Worm (Caenorhabditis elegans): ENCODE results near the gene mics-1.

The mics-1 gene

DNA sequence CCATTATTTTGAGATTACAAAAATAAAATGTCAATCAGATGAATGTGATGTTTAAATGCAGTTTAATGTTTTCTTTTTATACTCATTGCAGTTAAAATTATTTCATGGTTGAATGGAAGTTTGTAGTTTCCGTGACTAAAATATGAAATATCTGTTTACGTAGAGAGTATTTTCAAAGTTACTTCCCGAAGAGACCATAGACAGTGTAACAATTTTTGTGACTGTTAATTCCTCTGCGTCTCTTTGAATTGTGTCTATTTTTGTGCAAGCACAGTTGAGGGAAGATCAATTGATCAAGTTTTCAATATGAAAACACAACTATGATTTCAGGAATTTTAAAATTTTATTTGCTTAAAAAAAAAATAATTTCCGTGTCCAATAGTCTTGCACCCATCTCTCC, 31.4 kb downstream of the mics-1 start, which contains the start of gene F25D1.5 (continued):
- TF ChIP-seq hlh-17 (GFP tag; optimal IDR thresholded peaks at IDR 0.05; ENCODE audit: borderline replicate concordance), result no peak
- TF ChIP-seq hpl-2 (GFP tag; optimal IDR thresholded peaks at IDR 0.05), result no peak
- no peak for TF ChIP-seq C34B4.2 (tag; optimal IDR thresholded peaks at IDR 0.05)
- TF ChIP-seq zag-1 (tag; optimal IDR thresholded peaks at IDR 0.05), result no peak
- no peak for TF ChIP-seq aly-2 (tag; optimal IDR thresholded peaks at IDR 0.05)

DNA sequence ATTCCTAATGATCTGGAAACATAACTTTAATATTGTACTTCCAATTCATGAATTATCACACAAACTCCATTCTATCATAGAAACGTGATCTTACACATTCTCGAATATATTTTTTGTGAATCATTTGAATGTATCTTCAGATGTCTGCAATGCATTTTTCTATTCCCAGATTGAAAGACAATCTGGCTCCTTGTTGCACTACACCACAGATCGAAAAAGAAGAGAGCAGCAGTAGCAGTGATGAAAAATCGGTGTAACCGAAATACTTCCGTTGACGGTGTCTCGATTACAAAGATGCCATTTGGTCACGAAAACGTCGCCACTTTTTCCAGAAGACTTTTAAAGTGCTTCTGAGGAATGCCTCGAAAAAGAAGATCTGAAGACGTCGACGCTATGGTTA, 38.1 kb downstream of the mics-1 start, which contains the start of gene degt-1:
Gene degt-1 (plus strand): TSS at position 301 of the 400 bp plus-strand sequence.
- no peak for TF ChIP-seq zag-1 (tag; optimal IDR thresholded peaks at IDR 0.05)
- TF ChIP-seq efl-1 (optimal IDR thresholded peaks at IDR 0.05), result no peak
- peak in 1 of 2 experiments; percentile 64 for TF ChIP-seq efl-1 (GFP tag; optimal IDR thresholded peaks at IDR 0.05 in 1 of 2)
- no peak for TF ChIP-seq pax-3 (tag; optimal IDR thresholded peaks at IDR 0.05)

DNA sequence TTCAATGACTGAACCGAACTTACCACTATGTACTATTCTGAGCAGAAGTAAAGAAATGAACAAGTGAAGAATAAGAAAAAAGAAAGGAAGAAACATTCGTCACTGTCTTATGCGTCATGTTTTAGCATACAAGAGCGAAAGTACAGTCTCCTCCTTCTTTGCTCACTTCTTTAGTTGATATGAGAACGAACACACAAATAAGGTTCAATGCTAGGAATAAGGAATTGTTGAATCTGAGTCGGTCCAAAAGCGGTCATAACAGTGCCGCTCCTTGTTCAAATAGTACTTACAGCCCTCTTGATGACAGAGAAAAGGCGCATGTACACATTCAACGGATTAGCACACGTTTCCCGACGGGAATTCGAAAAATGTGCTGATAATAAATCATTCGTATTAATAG, 39.0 kb downstream of the mics-1 start, which contains the start of gene F25D1.8:
Gene F25D1.8 (plus strand): TSS at position 301 of the 400 bp plus-strand sequence.
- TF ChIP-seq hlh-17 (GFP tag; optimal IDR thresholded peaks at IDR 0.05; ENCODE audit: borderline replicate concordance), result no peak

ce11 chrV:10536808-10537207, 41.3 kb downstream of the mics-1 start:
- peak; percentile 93 to 95 for TF ChIP-seq lsy-2 (tag; optimal IDR thresholded peaks at IDR 0.05)
- TF ChIP-seq elt-2 (tag; optimal IDR thresholded peaks at IDR 0.05), result peak; percentile 62
- TF ChIP-seq nhr-77 (tag; optimal IDR thresholded peaks at IDR 0.05), result peak; percentile 90
- peak; percentile 94 for TF ChIP-seq swsn-7 (tag; optimal IDR thresholded peaks at IDR 0.05)
- TF ChIP-seq unc-62 (GFP tag; optimal IDR thresholded peaks at IDR 0.05), result no peak
- TF ChIP-seq hlh-4 (tag; optimal IDR thresholded peaks at IDR 0.05), result no peak
- peak; percentile 74 for TF ChIP-seq nhr-11 (tag; optimal IDR thresholded peaks at IDR 0.05)
- peak; percentile 86 for TF ChIP-seq lir-3 (tag; optimal IDR thresholded peaks at IDR 0.05; ENCODE audit: poor library complexity)
- peak; percentile 43 for TF ChIP-seq ces-1 (GFP tag; optimal IDR thresholded peaks at IDR 0.05)
- TF ChIP-seq nhr-237 (tag; optimal IDR thresholded peaks at IDR 0.05), result peak; percentile 76
- peak; percentile 99 for TF ChIP-seq lin-14 (GFP tag; optimal IDR thresholded peaks at IDR 0.05)
- TF ChIP-seq alr-1 (tag; optimal IDR thresholded peaks at IDR 0.05; ENCODE audit: borderline replicate concordance), result no peak
- TF ChIP-seq unc-98 (GFP tag; IDR thresholded peaks at IDR 0.05), result no peak
- no peak for TF ChIP-seq nhr-28 (tag; optimal IDR thresholded peaks at IDR 0.05)
- TF ChIP-seq F16B12.6 (tag; optimal IDR thresholded peaks at IDR 0.05), result peak; percentile 57
- peak; percentile 84 for TF ChIP-seq fkh-10 (GFP tag; optimal IDR thresholded peaks at IDR 0.05)
- peak; percentile 95 for TF ChIP-seq snu-23 (GFP tag; optimal IDR thresholded peaks at IDR 0.05)
- peak; percentile 71 for TF ChIP-seq fkh-4 (tag; optimal IDR thresholded peaks at IDR 0.05; ENCODE audit: borderline replicate concordance)
- TF ChIP-seq nhr-85 (tag), result peak; percentile 97
- TF ChIP-seq nhr-90 (tag; optimal IDR thresholded peaks at IDR 0.05; ENCODE audit: poor library complexity), result peak; percentile 93
- peak; percentile 95 for TF ChIP-seq tbx-2 (tag; optimal IDR thresholded peaks at IDR 0.05)
- no peak for TF ChIP-seq nhr-84 (tag; optimal IDR thresholded peaks at IDR 0.05)
- peak; percentile 84 for TF ChIP-seq unc-130 (tag; optimal IDR thresholded peaks at IDR 0.05)
- peak; percentile 34 to 94 for TF ChIP-seq mdl-1 (tag; optimal IDR thresholded peaks at IDR 0.05)
- peak; percentile 81 for TF ChIP-seq lin-39 (tag; optimal IDR thresholded peaks at IDR 0.05)
- peak; percentile 63 for TF ChIP-seq ztf-4 (tag; optimal IDR thresholded peaks at IDR 0.05)
- peak; percentile 96 for TF ChIP-seq C16A3.4 (tag; optimal IDR thresholded peaks at IDR 0.05)
- peak; percentile 84 for TF ChIP-seq ama-1 (optimal IDR thresholded peaks at IDR 0.05)
- TF ChIP-seq xbp-1 (tag; optimal IDR thresholded peaks at IDR 0.05), result peak; percentile 94
- peak; percentile 89 for TF ChIP-seq irx-1 (tag; optimal IDR thresholded peaks at IDR 0.05)
- peak; percentile 69 for TF ChIP-seq C04F5.9 (tag; optimal IDR thresholded peaks at IDR 0.05)
- no peak for TF ChIP-seq nhr-12 (tag; optimal IDR thresholded peaks at IDR 0.05)
- peak; percentile 82 for TF ChIP-seq ceh-8 (GFP tag; optimal IDR thresholded peaks at IDR 0.05)
- TF ChIP-seq hlh-17 (GFP tag; optimal IDR thresholded peaks at IDR 0.05; ENCODE audit: borderline replicate concordance), result no peak
- peak; percentile 92 for TF ChIP-seq blmp-1 (tag; optimal IDR thresholded peaks at IDR 0.05)
- TF ChIP-seq ets-5 (GFP tag; IDR thresholded peaks at IDR 0.05), result no peak
- TF ChIP-seq aly-2 (tag; optimal IDR thresholded peaks at IDR 0.05), result peak; percentile 89
- TF ChIP-seq zag-1 (tag; optimal IDR thresholded peaks at IDR 0.05), result no peak
- TF ChIP-seq snpc-4 (tag; optimal IDR thresholded peaks at IDR 0.05), result peak; percentile 88
- peak; percentile 91 for TF ChIP-seq fkh-8 (tag; optimal IDR thresholded peaks at IDR 0.05)
- no peak for TF ChIP-seq tlp-1 (tag; optimal IDR thresholded peaks at IDR 0.05)
- TF ChIP-seq dsc-1 (tag; optimal IDR thresholded peaks at IDR 0.05), result peak; percentile 92

All from whole organism, L1 larva.